Worm (Caenorhabditis elegans) whole organism, L4/young adult: ENCODE results near the gene Y56A3A.41.
A peak's percentile ranks its signal among the peaks of the same experiment; 100 is the strongest.

ENCODE experiments used
- W03F9.2 ChIP-seq: fragments of 150-350 bp; optimal IDR thresholded peaks from 2 replicates; lab custom pipeline; 2014; ENCODE audit warnings: missing biosample characterization, missing genetic modification characterization
- dao-5 ChIP-seq: sonication (generic microtip); optimal IDR thresholded peaks from 2 replicates; lab custom pipeline; 2016; ENCODE audit warnings: missing genotype, missing genetic modification characterization, moderate library complexity, missing compliant biosample characterization
- him-1 ChIP-seq: sonication (generic microtip); optimal IDR thresholded peaks from 2 replicates; lab custom pipeline; 2016; ENCODE audit warnings: missing genotype, missing genetic modification reagents, missing genetic modification characterization, missing compliant biosample characterization

Y56A3A.41 gene

DNA sequence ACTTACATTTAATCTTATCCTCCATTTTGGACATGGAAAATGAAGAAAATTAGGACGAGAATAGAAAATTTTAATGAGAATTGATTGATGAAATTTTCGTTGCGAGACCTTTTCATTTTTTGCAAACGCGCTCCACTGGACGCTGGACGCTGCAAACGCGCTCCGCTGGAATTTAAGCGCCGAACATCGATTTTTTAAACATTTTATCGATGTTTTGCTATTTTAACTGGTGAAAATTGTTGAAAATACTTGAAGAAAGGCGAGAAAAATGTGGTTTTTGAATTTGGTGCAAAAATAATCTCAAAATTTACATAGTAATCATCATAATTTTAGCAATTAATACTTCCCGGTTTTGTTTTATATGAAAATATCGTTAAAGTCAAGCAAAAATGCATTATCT, at the start of gene Y56A3A.41:
Y56A3A.41 (minus strand) TSS at position 101 of the 400 bp plus-strand sequence.
- TF ChIP-seq dao-5 (tag; lab: Kevin White, UChicago) (no peak), W03F9.2 (tag; lab: Kevin White, UChicago) (no peak), him-1 (tag; lab: Kevin White, UChicago) (no peak)

DNA sequence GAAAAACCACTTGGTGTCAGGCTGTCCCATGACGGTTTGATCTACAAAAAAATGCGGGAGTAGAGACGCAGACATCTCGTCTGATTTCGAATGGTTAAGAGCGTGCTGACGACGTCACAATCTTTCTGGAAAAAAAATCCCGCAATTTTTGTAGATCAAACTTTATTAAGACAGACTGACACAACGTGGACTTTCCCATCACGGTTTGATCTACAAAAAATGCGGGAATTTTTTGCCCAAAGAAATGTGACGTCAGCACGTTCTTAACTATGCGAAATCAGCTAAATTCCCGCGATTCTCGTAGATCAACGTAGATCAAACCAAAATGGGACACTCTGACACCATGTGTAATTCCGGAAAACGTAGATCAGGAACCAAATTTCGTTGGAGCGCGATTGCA, 45.7 kb upstream of the Y56A3A.41 start:
- TF ChIP-seq dao-5 (tag; lab: Kevin White, UChicago) (no peak), him-1 (tag; lab: Kevin White, UChicago) (no peak), W03F9.2 (tag; lab: Kevin White, UChicago) (no peak)

DNA sequence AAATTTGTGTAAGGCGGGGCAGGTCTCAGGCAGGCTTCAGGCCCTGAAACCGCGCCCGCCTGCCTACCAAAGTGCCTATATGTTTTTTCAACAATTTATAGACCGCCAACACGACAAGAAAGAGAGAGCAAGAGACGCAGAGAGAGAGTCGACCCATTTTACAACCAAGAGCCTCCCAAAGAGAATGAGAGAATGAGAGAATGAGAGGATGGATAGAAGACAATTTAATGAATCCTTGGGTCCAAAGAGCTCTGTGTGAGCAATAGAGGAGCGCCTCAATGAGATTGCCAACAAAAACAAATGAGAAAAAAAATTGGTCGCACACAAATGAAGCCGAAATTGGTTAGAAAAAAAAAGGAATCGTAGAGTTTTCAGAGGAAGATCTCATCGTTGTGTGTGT, 45.1 kb upstream of the Y56A3A.41 start:
- TF ChIP-seq W03F9.2 (tag; lab: Kevin White, UChicago) (no peak), him-1 (tag; lab: Kevin White, UChicago) (no peak), dao-5 (tag; lab: Kevin White, UChicago) (no peak)

DNA sequence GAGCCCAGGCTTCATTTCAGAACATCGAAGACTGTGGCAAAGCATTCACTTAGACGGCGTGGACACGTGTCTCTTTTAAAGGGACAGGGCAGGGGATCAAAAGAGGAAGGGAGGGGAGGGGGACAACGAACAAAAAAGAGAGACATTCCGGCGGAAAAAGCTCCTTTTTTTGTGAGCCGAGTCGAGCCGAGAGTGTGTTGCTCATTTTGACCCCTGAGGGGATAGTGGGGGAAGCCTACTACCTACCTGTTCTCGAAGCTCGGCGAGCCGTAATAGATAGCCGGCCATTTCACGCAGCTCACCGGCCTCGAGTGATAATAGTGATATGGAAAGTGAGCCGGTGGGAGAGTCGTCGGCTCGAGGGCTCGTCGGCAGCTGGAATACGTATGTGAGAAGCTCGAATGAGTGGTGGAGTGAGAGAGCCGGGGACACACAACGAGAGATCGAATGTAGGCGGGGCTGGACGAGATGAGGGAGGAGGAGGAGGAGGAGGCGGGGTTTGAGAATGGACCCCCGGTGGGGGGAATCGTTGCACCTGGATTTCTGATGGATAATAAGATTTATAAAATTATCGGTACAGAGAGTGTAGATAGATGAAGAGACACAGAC, 43.9 kb upstream of the Y56A3A.41 start:
- TF ChIP-seq dao-5 (tag; lab: Kevin White, UChicago) (no peak), him-1 (tag; lab: Kevin White, UChicago) (no peak), W03F9.2 (tag; lab: Kevin White, UChicago) (no peak)

DNA sequence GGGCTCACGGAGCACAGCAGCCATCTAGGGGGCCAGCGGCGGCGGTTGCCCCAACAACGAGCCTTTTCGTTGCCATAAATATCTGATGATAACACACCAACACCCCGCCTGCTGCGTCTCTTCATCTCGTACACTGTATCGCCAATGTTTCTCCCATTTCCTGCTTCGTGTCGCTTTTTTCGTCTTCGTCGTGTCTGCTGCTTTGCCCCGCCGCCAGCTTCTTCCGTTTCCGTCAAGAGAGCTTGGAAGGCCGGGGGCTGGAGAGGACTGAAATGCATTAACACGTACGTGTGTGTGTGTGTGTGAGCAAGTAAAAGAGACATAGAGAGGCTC, 43.1 kb upstream of the Y56A3A.41 start:
- TF ChIP-seq W03F9.2 (tag; lab: Kevin White, UChicago) (no peak), him-1 (tag; lab: Kevin White, UChicago) (no peak), dao-5 (tag; lab: Kevin White, UChicago) (no peak)

DNA sequence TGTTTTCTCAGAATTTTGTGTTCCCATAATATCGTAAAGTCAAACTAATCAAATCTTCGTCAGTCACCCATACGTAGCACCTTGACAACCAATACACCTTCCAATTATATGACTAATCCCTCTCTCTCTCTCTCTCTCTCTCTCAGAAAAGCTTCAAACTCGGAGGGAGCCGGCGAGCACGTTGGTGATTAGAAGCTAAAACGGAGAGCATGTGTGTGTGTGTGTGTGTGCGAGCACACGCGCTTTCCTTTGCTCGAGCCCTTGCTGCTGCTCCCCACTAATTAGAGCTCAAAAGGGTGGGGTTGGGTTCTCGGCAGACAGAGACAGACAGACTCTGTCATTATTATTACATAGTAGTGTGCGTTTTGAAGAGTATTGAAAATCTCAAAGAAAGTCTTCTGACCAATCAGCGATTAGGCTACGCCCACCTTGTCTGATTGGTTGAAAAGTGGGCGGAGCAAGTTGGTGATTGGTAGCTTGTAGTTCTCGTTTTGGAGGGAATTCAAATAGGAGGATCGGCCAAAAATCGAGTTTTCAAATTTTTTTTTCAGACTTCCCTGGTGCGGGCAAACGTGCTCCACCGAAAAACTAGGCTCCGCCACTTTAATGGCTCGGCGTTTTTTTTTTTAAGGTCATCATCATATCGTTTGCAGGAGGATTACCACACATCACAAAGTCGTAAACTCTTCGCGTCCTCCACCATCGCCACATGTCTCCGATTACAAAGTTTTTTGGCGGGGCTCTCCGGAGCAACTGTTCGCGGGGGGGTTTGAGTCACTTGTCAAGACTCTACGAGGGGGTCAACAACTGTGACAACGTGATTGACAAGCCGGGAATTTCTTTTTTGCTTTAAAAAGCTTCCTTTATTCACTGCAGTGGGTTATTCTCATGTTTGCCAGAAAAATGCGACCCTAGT, 42.5 kb upstream of the Y56A3A.41 start:
- TF ChIP-seq W03F9.2 (tag; lab: Kevin White, UChicago) (no peak), dao-5 (tag; lab: Kevin White, UChicago) (no peak), him-1 (tag; lab: Kevin White, UChicago) (no peak)

DNA sequence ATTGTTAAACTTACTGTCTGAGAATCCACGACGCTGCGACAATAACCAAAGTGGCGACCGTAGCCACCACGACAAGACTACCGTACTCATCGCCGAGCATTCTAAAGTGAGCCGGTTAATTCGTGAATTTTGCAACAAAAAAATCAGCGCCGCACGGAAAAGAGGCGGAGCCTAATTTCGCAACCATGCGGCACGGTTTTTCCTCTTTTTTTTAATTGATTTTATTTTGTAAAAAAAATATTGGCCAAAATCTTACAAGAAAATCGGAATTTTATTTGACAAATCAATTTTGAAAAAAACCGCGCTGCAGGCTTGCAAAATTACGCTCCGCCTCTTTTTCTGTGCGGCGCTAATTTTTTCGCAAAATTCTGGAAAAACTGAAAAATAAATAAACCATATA, 40.7 kb upstream of the Y56A3A.41 start, which contains the start of gene dolk-1:
dolk-1 (minus strand) TSS at position 101 of the 400 bp plus-strand sequence.
- TF ChIP-seq W03F9.2 (tag; lab: Kevin White, UChicago) = no peak
- no peak for TF ChIP-seq dao-5 (tag; lab: Kevin White, UChicago)
- TF ChIP-seq him-1 (tag; lab: Kevin White, UChicago) = no peak

DNA sequence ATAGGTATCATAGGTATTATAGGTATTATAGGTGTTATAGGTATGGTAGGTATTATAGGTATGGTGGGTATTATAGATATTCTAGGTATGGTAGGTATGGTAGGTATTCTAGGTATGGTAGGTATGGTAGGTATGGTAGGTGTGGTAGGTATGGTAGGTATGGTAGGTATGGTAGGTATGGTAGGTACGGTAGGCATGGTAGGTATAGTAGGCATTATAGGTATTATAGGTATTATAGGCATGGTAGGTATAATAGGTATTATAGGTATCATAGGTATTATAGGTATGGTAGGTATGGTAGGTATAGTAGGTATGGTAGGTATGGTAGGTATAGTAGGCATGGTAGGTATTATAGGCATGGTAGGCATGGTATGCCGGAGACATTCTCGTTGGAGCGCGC, 39.1 kb upstream of the Y56A3A.41 start:
- TF ChIP-seq dao-5 (tag; lab: Kevin White, UChicago) (no peak), him-1 (tag; lab: Kevin White, UChicago) (no peak), W03F9.2 (tag; lab: Kevin White, UChicago) (no peak)

DNA sequence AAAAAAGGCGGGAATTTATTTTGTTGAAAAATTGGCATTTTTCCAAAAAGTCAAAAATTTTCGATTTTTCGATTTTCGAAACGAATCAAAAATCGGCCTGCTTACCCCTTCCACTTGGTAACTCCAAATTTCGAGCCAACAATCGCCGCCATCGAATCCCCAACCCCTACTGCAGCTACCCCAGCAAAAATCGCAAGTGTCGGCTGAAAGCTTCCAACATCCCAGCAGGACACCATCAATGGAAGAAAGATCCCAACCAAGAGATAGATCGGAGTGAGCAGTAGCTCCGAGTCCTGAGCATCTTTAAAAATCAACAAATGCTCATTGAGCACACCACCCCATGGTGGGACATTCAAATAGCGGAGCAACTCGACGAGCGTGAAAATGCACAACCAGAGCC, 38.1 kb upstream of the Y56A3A.41 start:
- TF ChIP-seq him-1 (tag; lab: Kevin White, UChicago) = no peak

DNA sequence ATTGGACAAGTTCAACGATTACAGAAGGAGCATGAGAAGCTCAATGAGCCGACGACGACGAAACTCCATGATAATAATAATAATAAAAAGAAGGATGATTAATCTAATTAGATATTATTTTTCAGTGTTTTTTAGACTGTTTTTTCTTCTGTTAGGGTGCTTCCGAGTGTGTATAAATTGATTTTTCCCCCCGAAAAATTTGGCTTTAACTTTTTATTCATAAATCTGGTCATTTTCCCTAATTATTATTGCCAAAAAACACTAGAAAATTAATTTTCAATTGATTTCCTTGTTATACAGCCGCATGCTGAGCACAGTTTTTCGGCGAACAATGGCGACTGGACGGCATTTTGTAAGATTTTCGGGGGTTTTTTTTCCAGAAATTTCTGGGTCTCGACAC, 30.7 kb upstream of the Y56A3A.41 start, which contains the start of gene nft-1:
nft-1 (plus strand) TSS at position 301 of the 400 bp plus-strand sequence.
- TF ChIP-seq dao-5 (tag; lab: Kevin White, UChicago) (no peak), W03F9.2 (tag; lab: Kevin White, UChicago) (no peak)

DNA sequence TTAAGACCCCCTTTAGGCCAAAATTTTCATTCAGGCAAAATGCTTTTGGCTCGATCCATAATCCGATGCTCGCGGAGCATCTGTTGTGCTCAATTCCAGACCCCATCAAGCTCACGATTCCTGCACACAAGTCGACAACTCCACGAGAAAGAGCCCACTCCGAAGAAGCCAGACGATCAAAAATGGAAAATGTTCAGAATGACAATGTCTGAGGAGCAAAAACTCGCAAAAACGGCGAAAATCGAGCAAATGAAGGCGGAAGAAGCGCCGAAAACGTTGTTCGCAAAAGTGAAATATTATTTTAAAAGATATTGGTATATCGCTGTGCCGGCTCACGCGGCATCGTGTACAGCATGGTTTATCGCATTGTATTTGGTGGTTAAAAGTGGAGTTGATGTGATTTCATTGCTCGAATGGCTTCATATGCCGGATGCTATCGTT, 28.8 kb upstream of the Y56A3A.41 start, which contains the start of gene Y56A3A.22:
Y56A3A.22 (plus strand) TSS at position 35 of the 441 bp plus-strand sequence.
- no peak for TF ChIP-seq him-1 (tag; lab: Kevin White, UChicago)
- TF ChIP-seq W03F9.2 (tag; lab: Kevin White, UChicago) = no peak
- no peak for TF ChIP-seq dao-5 (tag; lab: Kevin White, UChicago)

DNA sequence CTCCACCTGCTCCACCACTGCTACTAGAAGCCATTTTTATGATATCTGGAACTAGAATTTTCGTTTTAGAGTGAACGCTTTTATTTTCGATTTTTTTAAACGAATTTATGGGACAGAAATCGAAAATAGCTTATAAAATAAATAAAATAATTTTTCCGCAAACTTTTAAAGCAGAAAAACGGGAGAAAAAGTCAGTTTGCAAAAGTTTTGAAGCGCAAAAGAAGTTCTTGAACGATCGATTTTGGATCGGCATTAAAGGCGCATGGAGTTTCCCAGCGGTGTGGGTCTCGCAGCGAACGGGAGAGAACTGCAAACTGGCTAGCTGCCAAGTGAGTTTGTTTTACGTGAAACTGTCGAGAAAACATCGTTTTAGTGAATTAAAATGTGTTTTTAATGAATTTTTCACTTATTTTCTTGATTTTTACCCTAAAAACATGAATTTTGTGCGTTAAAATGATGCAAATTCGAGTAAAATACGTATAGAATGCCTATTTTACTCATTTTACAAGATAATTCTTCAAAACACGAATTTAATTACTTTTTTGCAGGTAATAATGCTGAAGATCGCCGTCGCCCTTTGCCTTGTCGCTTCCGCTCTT, 27.4 kb upstream of the Y56A3A.41 start, which contains the start of the genes ccf-1 and trap-4:
ccf-1 (minus strand) TSS at position 51 of the 599 bp plus-strand sequence.
trap-4 (plus strand) TSS at position 549 of the 599 bp plus-strand sequence.
- TF ChIP-seq dao-5 (tag; lab: Kevin White, UChicago) (no peak), him-1 (tag; lab: Kevin White, UChicago) (no peak), W03F9.2 (tag; lab: Kevin White, UChicago) (peak; percentile 54)

DNA sequence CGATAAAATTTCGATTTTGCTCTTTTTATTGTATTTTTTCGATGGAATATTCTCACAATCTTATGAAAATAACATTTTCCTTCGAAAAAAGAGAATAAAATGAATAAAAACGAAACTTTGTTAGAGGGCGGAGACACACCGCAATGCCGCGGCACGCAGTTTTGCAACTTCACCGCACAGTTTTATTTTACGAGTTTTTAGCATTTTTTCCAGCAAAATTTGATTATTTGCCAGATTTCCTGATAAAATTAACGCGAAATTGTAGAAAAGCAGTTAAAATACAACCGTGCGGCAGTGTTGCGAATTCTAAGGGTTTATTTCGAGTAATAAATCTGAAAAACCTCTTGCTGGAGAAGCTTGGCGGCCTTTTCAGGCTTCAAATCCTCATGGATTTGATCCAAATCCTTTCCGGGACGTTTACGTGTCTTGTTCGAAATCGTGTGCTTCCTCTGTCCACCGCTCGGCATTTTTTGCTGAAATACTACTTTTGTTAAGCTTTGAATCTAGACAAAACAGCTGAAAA, 25.5 kb upstream of the Y56A3A.41 start, which contains the start of gene znf-593:
znf-593 (minus strand) TSS at position 473 of the 523 bp plus-strand sequence.
- TF ChIP-seq W03F9.2 (tag; lab: Kevin White, UChicago) (no peak), dao-5 (tag; lab: Kevin White, UChicago) (no peak)
